ENCODE assay signal across 4 fruit fly cellular contexts in the genomic region with DNA sequence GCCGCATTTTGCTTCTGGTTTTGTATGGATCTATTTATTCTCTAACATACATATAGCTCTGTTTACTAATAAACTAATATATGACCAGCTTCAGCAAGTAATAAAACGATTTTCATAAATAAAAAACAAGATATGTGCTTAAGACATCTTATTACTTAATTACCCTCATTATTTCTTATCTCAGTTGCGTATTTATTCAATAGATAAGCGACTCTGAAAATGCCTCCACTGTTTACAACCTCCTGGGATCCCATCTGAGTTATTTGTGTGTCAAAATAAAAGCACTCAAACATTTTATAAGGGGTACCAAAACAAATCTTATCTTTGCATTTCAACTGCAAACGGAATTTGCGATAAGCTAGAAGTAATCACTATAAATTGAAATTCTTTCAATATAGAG.
A peak's percentile ranks its signal among the peaks of the same experiment; 100 is the strongest.
TF ChIP-seq lines count a peak whose summit lies in the region.

No protein-coding gene starts in this region.

- no peak for TF ChIP-seq CTCF in whole organism, embryonic (GFP tag; optimal IDR thresholded peaks at IDR 0.05; lab: Kevin White, UChicago)

TF ChIP-seq in whole organism, adult, 20 proteins besides CTCF, POLR2A, EP300 and RAD21:
- TF ChIP-seq CG14711 (tag; optimal IDR thresholded peaks at IDR 0.05; lab: Kevin White, UChicago) (peak; percentile 33), tj (GFP tag; optimal IDR thresholded peaks at IDR 0.05; lab: Kevin White, UChicago) (no peak), toe (GFP tag; optimal IDR thresholded peaks at IDR 0.05; lab: Kevin White, UChicago) (peak; percentile 1), CG12768 (GFP tag; optimal IDR thresholded peaks at IDR 0.05; lab: Kevin White, UChicago) (peak; percentile 59), cic (GFP tag; optimal IDR thresholded peaks at IDR 0.05; lab: Kevin White, UChicago) (peak; percentile 78), CG1620 (GFP tag; optimal IDR thresholded peaks at IDR 0.05; lab: Kevin White, UChicago) (no peak), pad (GFP tag; optimal IDR thresholded peaks at IDR 0.05; lab: Kevin White, UChicago) (peak; percentile 32), Crg-1 (GFP tag; optimal IDR thresholded peaks at IDR 0.05; lab: Kevin White, UChicago) (no peak), CG7101 (tag; optimal IDR thresholded peaks at IDR 0.05; lab: Kevin White, UChicago) (peak; percentile 50), ovo (GFP tag; optimal IDR thresholded peaks at IDR 0.05; lab: Kevin White, UChicago) (peak; percentile 20), CG7045 (GFP tag; optimal IDR thresholded peaks at IDR 0.05; lab: Kevin White, UChicago) (peak; percentile 76), bab1 (GFP tag; optimal IDR thresholded peaks at IDR 0.05; lab: Kevin White, UChicago) (peak; percentile 23), cnc (optimal IDR thresholded peaks at IDR 0.05; lab: Kevin White, UChicago) (no peak), Clk (GFP tag; optimal IDR thresholded peaks at IDR 0.05; lab: Kevin White, UChicago) (no peak), CG33017 (tag; optimal IDR thresholded peaks at IDR 0.05; lab: Kevin White, UChicago) (peak; percentile 82), CG11617 (GFP tag; optimal IDR thresholded peaks at IDR 0.05; lab: Kevin White, UChicago) (peak; percentile 54), Mnt (GFP tag; optimal IDR thresholded peaks at IDR 0.05; lab: Kevin White, UChicago) (no peak), Hr96 (GFP tag; optimal IDR thresholded peaks at IDR 0.05; lab: Kevin White, UChicago) (no peak), kay (GFP tag; lab: Kevin White, UChicago; ENCODE audit: borderline replicate concordance) (peak; percentile 92), CG5204 (GFP tag; optimal IDR thresholded peaks at IDR 0.05; lab: Kevin White, UChicago) (peak; percentile 31)

TF ChIP-seq in whole organism, embryonic, 481 proteins besides CTCF, POLR2A, EP300 and RAD21 (continues in another document):
- TF ChIP-seq Bteb2 (GFP tag; optimal IDR thresholded peaks at IDR 0.05; lab: Kevin White, UChicago) (no peak), CG31365 (tag; optimal IDR thresholded peaks at IDR 0.05; lab: Kevin White, UChicago) (no peak), Nf-YC (tag; optimal IDR thresholded peaks at IDR 0.05; lab: Kevin White, UChicago) (peak; percentile 60), CG1529 (GFP tag; optimal IDR thresholded peaks at IDR 0.05; lab: Kevin White, UChicago) (no peak), CG43689 (GFP tag; IDR thresholded peaks at IDR 0.05; lab: Robert Waterston, UW) (no peak), Deaf1 (tag; optimal IDR thresholded peaks at IDR 0.05; lab: Kevin White, UChicago) (no peak), CG11085 (GFP tag; IDR thresholded peaks at IDR 0.05; lab: Robert Waterston, UW) (no peak), CG16815 (GFP tag; optimal IDR thresholded peaks at IDR 0.05; lab: Kevin White, UChicago) (no peak), so (GFP tag; IDR thresholded peaks at IDR 0.05; lab: Robert Waterston, UW) (no peak), CG6791 (GFP tag; IDR thresholded peaks at IDR 0.05; lab: Robert Waterston, UW; ENCODE audit: partially characterized antibody) (no peak), p53 (GFP tag; optimal IDR thresholded peaks at IDR 0.05; lab: Kevin White, UChicago) (no peak), gem (tag; optimal IDR thresholded peaks at IDR 0.05; lab: Kevin White, UChicago) (peak; percentile 25), CG30020 (tag; optimal IDR thresholded peaks at IDR 0.05; lab: Kevin White, UChicago) (no peak), CG13424 (tag; optimal IDR thresholded peaks at IDR 0.05; lab: Kevin White, UChicago) (peak; percentile 17), CG14860 (GFP tag; IDR thresholded peaks at IDR 0.05; lab: Robert Waterston, UW; ENCODE audit: partially characterized antibody) (no peak), CG10959 (GFP tag; IDR thresholded peaks at IDR 0.05; lab: Robert Waterston, UW) (no peak), CG10979 (tag; optimal IDR thresholded peaks at IDR 0.05; lab: Kevin White, UChicago) (no peak), zfh2 (GFP tag; optimal IDR thresholded peaks at IDR 0.05; lab: Kevin White, UChicago) (no peak), wek (GFP tag; optimal IDR thresholded peaks at IDR 0.05; lab: Kevin White, UChicago) (no peak), CG6254 (GFP tag; optimal IDR thresholded peaks at IDR 0.05; lab: Kevin White, UChicago) (no peak), oc (tag; optimal IDR thresholded peaks at IDR 0.05; lab: Kevin White, UChicago) (no peak), PHDP (tag; optimal IDR thresholded peaks at IDR 0.05; lab: Kevin White, UChicago) (peak; percentile 74), Hr51 (GFP tag; optimal IDR thresholded peaks at IDR 0.05; lab: Kevin White, UChicago) (no peak), fu2 (GFP tag; optimal IDR thresholded peaks at IDR 0.05; lab: Kevin White, UChicago) (no peak)

TF ChIP-seq in whole organism, prepupa, 60 proteins besides CTCF, POLR2A, EP300 and RAD21:
- no peak for TF ChIP-seq Eip93F (GFP tag; optimal IDR thresholded peaks at IDR 0.05; lab: Kevin White, UChicago)
- TF ChIP-seq Eip78C (GFP tag; lab: Kevin White, UChicago): peak; percentile 44
- TF ChIP-seq topi (GFP tag; optimal IDR thresholded peaks at IDR 0.05; lab: Kevin White, UChicago): no peak
- TF ChIP-seq svp (GFP tag; lab: Kevin White, UChicago): peak; percentile 66
- TF ChIP-seq vri (GFP tag; optimal IDR thresholded peaks at IDR 0.05; lab: Kevin White, UChicago): peak; percentile 82
- TF ChIP-seq CG3919 (GFP tag; optimal IDR thresholded peaks at IDR 0.05; lab: Kevin White, UChicago): no peak

TF ChIP-seq in whole organism, wandering third instar larva, 38 proteins besides CTCF, POLR2A, EP300 and RAD21:
- TF ChIP-seq CG9705 (GFP tag; optimal IDR thresholded peaks at IDR 0.05; lab: Kevin White, UChicago): peak; percentile 8
- no peak for TF ChIP-seq ey (GFP tag; optimal IDR thresholded peaks at IDR 0.05; lab: Kevin White, UChicago)
- no peak for TF ChIP-seq tai (GFP tag; optimal IDR thresholded peaks at IDR 0.05; lab: Kevin White, UChicago)
- TF ChIP-seq rgr (GFP tag; optimal IDR thresholded peaks at IDR 0.05; lab: Kevin White, UChicago): peak; percentile 15
- TF ChIP-seq Sp1 (GFP tag; optimal IDR thresholded peaks at IDR 0.05; lab: Kevin White, UChicago): peak; percentile 79
- no peak for TF ChIP-seq Rel (GFP tag; optimal IDR thresholded peaks at IDR 0.05; lab: Kevin White, UChicago)
- TF ChIP-seq Rel (tag; optimal IDR thresholded peaks at IDR 0.05; lab: Kevin White, UChicago): peak; percentile 37
- peak; percentile 19 for TF ChIP-seq HLH106 (tag; optimal IDR thresholded peaks at IDR 0.05; lab: Kevin White, UChicago)
